Worm (Caenorhabditis elegans): ENCODE data around the gene npr-6.

- TF ChIP-seq nhr-76 (tag; optimal IDR thresholded peaks at IDR 0.05) (no peak), snpc-4 (tag; optimal IDR thresholded peaks at IDR 0.05) (no peak), unc-62 (GFP tag; optimal IDR thresholded peaks at IDR 0.05) (no peak), nfya-1 (tag; optimal IDR thresholded peaks at IDR 0.05; ENCODE audit: insufficient read depth) (no peak), zag-1 (tag; optimal IDR thresholded peaks at IDR 0.05) (no peak), nhr-67 (tag; optimal IDR thresholded peaks at IDR 0.05) (no peak), nhr-237 (tag; optimal IDR thresholded peaks at IDR 0.05) (no peak), lin-39 (tag; optimal IDR thresholded peaks at IDR 0.05) (no peak), fos-1 (tag; optimal IDR thresholded peaks at IDR 0.05) (no peak), jun-1 (tag; optimal IDR thresholded peaks at IDR 0.05) (no peak)
Measured at ce11 chrX:10321401-10321800, 35.9 kb upstream of the npr-6 start.
